Worm (Caenorhabditis elegans) whole organism, mixed stage, embryonic: ENCODE data around the gene W03G11.4.

Experiments used
- flh-1 ChIP-seq: fragments of 200-800 bp; sonication (Bioruptor generic); optimal IDR thresholded peaks from 2 replicates; lab custom pipeline; 2018; ENCODE audit warnings: mild to moderate bottlenecking, missing genetic modification characterization, moderate library complexity, missing compliant biosample characterization
- snpc-4 ChIP-seq: fragments of 150-350 bp; optimal IDR thresholded peaks from 2 replicates; lab custom pipeline; 2014; ENCODE audit warnings: missing biosample characterization, missing genetic modification characterization
- ztf-11 ChIP-seq: fragments of 150-350 bp; optimal IDR thresholded peaks from 2 replicates; lab custom pipeline; 2014; ENCODE audit warnings: missing biosample characterization, missing genetic modification characterization

- TF ChIP-seq ztf-11 (tag; lab: Kevin White, UChicago) (peak; percentile 83), flh-1 (peak; percentile 91), snpc-4 (tag; lab: Kevin White, UChicago) (no peak)
Measured at ce11 chrX:12106004-12106403, 13.1 kb upstream of the W03G11.4 start.
